Worm (Caenorhabditis elegans): Measurements from ENCODE around the gene sre-33.

The sre-33 gene

ce11 chrII:12452754-12453352 is at the start of gene sre-33, which contains the start of gene sre-35:
sre-33 (plus strand) TSS chrII:12453302.
sre-35 (minus strand) TSS chrII:12452854.
- no peak for TF ChIP-seq him-1 (tag; optimal IDR thresholded peaks at IDR 0.05)
- TF ChIP-seq dao-5 (tag; optimal IDR thresholded peaks at IDR 0.05) = no peak
- no peak for TF ChIP-seq W03F9.2 (tag; optimal IDR thresholded peaks at IDR 0.05)

- no peak for TF ChIP-seq W03F9.2 (tag; optimal IDR thresholded peaks at IDR 0.05)
- no peak for TF ChIP-seq him-1 (tag; optimal IDR thresholded peaks at IDR 0.05)
- no peak for TF ChIP-seq dao-5 (tag; optimal IDR thresholded peaks at IDR 0.05)
Observed at ce11 chrII:12406394-12406793, 46.7 kb upstream of the sre-33 start, which contains the start of gene sre-30. sre-30 (minus strand) TSS chrII:12406494.

DNA sequence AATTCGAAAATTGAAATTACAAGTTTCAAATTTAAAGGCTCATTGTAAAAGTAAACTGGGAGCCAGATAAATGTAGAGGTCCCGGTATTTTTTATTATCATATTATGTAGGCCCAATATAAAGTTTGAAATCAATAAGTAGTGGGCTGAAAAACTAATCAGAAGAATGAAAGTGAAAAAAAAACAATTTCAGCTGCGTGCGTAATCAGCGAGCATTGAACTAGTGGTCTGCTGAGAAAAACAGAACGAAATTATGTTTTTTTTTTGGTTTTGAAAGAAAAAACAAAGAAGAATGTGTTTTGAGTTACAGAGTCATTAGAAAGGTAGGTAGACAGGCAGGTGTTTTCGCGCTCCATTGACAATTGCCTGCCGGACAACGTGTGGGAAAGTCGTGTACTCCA is 44.4 kb upstream of the sre-33 start, which contains the start of gene sre-31:
Gene sre-31 (minus strand): TSS at position 101 of the 400 bp plus-strand sequence.
- TF ChIP-seq W03F9.2 (tag; optimal IDR thresholded peaks at IDR 0.05) (no peak), dao-5 (tag; optimal IDR thresholded peaks at IDR 0.05) (no peak), him-1 (tag; optimal IDR thresholded peaks at IDR 0.05) (no peak)

- no peak for TF ChIP-seq dao-5 (tag; optimal IDR thresholded peaks at IDR 0.05)
- TF ChIP-seq W03F9.2 (tag; optimal IDR thresholded peaks at IDR 0.05) = no peak
- no peak for TF ChIP-seq him-1 (tag; optimal IDR thresholded peaks at IDR 0.05)
Observed at ce11 chrII:12410107-12410506, 43.0 kb upstream of the sre-33 start, which contains the start of gene F57G9.3. F57G9.3 (minus strand) TSS chrII:12410207.

DNA sequence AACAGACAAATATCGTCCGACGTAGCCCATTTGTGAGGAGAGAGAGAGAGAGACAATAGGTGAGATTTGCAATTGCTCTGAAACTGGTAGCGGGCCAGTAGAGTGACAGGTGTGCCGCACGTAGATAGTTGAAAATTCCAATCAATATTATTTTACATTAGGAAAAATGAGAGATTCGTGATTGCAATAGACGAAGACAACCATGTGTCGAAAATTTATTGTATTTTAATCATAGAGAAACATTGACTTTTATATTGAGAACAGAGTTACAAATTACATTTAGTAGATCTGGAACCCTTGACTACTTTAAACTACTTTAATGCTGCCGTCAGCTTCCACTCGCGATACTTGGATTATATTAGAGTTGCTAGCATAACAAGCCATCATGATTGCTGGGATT is 40.7 kb upstream of the sre-33 start, which contains the start of gene Y57A10C.1:
Gene Y57A10C.1 (minus strand): TSS at position 101 of the 400 bp plus-strand sequence.
- TF ChIP-seq dao-5 (tag; optimal IDR thresholded peaks at IDR 0.05) (no peak), him-1 (tag; optimal IDR thresholded peaks at IDR 0.05) (no peak), W03F9.2 (tag; optimal IDR thresholded peaks at IDR 0.05) (no peak)

DNA sequence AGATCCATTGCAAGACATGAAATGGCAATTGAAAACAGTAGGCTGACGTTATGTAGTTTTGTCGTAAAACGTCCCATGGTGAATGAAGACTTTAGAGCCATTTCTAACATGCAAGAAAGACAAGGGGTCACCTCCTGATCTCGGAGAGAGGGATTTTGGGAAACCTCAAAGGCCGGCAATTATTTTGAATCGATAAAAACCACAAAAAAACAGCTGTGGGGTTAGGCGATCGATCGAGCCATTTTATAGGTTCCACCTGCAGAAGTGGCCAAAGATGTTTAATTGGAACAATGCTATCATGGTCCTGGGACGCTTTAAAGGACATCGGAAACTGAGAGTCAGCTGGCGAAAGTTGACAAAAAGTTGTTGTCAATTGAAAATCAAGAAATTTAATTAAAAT is 38.3 kb upstream of the sre-33 start, which contains the start of gene Y57A10C.11:
Gene Y57A10C.11 (minus strand): TSS at position 101 of the 400 bp plus-strand sequence.
- TF ChIP-seq W03F9.2 (tag; optimal IDR thresholded peaks at IDR 0.05) (no peak), him-1 (tag; optimal IDR thresholded peaks at IDR 0.05) (no peak), dao-5 (tag; optimal IDR thresholded peaks at IDR 0.05) (no peak)

DNA sequence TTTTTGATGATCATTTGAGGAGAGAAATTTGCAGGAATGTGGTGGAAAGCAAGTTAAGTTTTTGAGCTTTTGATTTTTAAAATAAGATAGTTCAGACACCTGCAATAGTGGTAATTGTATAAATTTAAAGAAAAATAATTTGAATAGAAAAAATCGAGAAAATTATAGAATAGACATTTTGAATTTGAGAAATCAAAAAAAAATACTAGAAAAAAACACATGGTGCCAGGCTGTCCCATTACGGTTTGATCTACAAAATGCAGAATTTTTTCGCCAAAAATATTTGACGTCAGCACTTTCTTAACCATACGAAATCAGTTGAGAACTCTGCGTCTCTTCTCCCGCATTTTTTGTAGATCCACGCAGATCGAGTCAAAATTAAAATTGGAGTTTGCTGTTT is 35.6 kb upstream of the sre-33 start, which contains the start of gene sre-27:
Gene sre-27 (minus strand): TSS at position 101 of the 400 bp plus-strand sequence.
- TF ChIP-seq dao-5 (tag; optimal IDR thresholded peaks at IDR 0.05) (no peak), him-1 (tag; optimal IDR thresholded peaks at IDR 0.05) (no peak), W03F9.2 (tag; optimal IDR thresholded peaks at IDR 0.05) (no peak)

ce11 chrII:12417996-12418395 is 35.1 kb upstream of the sre-33 start:
- no peak for TF ChIP-seq him-1 (tag; optimal IDR thresholded peaks at IDR 0.05)
- no peak for TF ChIP-seq W03F9.2 (tag; optimal IDR thresholded peaks at IDR 0.05)
- TF ChIP-seq dao-5 (tag; optimal IDR thresholded peaks at IDR 0.05) = no peak

- no peak for TF ChIP-seq him-1 (tag; optimal IDR thresholded peaks at IDR 0.05)
- no peak for TF ChIP-seq W03F9.2 (tag; optimal IDR thresholded peaks at IDR 0.05)
- TF ChIP-seq dao-5 (tag; optimal IDR thresholded peaks at IDR 0.05) = no peak
Observed at ce11 chrII:12420486-12420885, 32.6 kb upstream of the sre-33 start, which contains the start of gene sre-26. sre-26 (minus strand) TSS chrII:12420586.

- TF ChIP-seq him-1 (tag; optimal IDR thresholded peaks at IDR 0.05) (no peak), W03F9.2 (tag; optimal IDR thresholded peaks at IDR 0.05) (peak; percentile 32)
Observed at ce11 chrII:12425644-12426222, 27.4 kb upstream of the sre-33 start, which contains the start of gene daf-22. daf-22 (minus strand) TSS chrII:12425694.

ce11 chrII:12429743-12430142 is 23.4 kb upstream of the sre-33 start, which contains the start of gene Y57A10C.8:
Y57A10C.8 (minus strand) TSS chrII:12429843.
- no peak for TF ChIP-seq dao-5 (tag; optimal IDR thresholded peaks at IDR 0.05)
- no peak for TF ChIP-seq him-1 (tag; optimal IDR thresholded peaks at IDR 0.05)
- TF ChIP-seq W03F9.2 (tag; optimal IDR thresholded peaks at IDR 0.05) = no peak

DNA sequence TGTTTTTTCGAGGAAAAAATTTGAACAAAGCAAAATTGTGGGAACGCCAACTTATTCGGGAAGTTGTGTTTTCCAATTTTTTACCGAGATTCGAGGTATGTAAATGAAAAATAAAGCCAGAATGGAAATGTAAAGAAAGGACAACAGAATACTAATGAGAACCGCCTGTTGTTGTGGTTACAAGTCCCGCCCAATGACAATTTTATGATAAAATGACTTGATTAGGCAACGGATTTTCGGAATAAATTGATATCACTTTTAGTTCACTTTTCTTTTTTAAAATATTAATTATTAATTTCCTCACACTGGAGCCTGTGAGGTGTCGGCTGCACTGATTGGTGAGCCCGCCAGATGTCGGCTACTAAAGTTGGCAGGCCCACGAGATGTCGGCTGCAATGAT is 20.7 kb upstream of the sre-33 start, which contains the start of gene dct-12:
Gene dct-12 (minus strand): TSS at position 101 of the 400 bp plus-strand sequence.
- TF ChIP-seq him-1 (tag; optimal IDR thresholded peaks at IDR 0.05) = no peak
- no peak for TF ChIP-seq W03F9.2 (tag; optimal IDR thresholded peaks at IDR 0.05)
- no peak for TF ChIP-seq dao-5 (tag; optimal IDR thresholded peaks at IDR 0.05)

- TF ChIP-seq him-1 (tag; optimal IDR thresholded peaks at IDR 0.05) (no peak), dao-5 (tag; optimal IDR thresholded peaks at IDR 0.05) (no peak), W03F9.2 (tag; optimal IDR thresholded peaks at IDR 0.05) (no peak)
Observed at ce11 chrII:12435202-12435872, 17.8 kb upstream of the sre-33 start.
